Fruit fly (Drosophila melanogaster) whole organism, prepupa: Measurements from ENCODE around the gene Nipsnap.

Source experiments
- CG32006 ChIP-seq: fragments of 200-800 bp; sonication (Bioruptor generic); optimal IDR thresholded peaks from 3 replicates; lab custom pipeline; 2017; ENCODE audit warnings: missing biosample characterization, mild to moderate bottlenecking, missing genetic modification characterization
- CG34406 ChIP-seq: fragments of 200-800 bp; sonication (Bioruptor generic); optimal IDR thresholded peaks from 3 replicates; lab custom pipeline; 2016; ENCODE audit warnings: missing biosample characterization, missing genetic modification characterization
- CG4318 ChIP-seq: fragments of 200-800 bp; sonication (Bioruptor generic); optimal IDR thresholded peaks from 3 replicates; lab custom pipeline; 2017; ENCODE audit warnings: missing biosample characterization, mild to moderate bottlenecking, missing genetic modification characterization
- CG6854 ChIP-seq: fragments of 200-800 bp; sonication (Bioruptor generic); optimal IDR thresholded peaks from 2 replicates; lab custom pipeline; 2017; ENCODE audit warnings: missing biosample characterization, mild to moderate bottlenecking, missing genetic modification characterization
- Ets96B ChIP-seq: fragments of 200-800 bp; optimal IDR thresholded peaks from 2 replicates; lab custom pipeline; 2019; ENCODE audit warnings: missing biosample characterization, mild to moderate bottlenecking, missing genetic modification characterization, moderate library complexity
- Gug ChIP-seq: fragments of 200-800 bp; sonication (Bioruptor generic); IDR thresholded peaks from 2 replicates; pipeline ENCODE4 v1.3.6; 2022; ENCODE audit warnings: missing biosample characterization, missing genetic modification characterization
- Sox102F ChIP-seq: fragments of 200-800 bp; sonication (Bioruptor generic); optimal IDR thresholded peaks from 2 replicates; lab custom pipeline; 2016; ENCODE audit warnings: missing biosample characterization, mild to moderate bottlenecking, missing genetic modification characterization
- topi ChIP-seq: fragments of 200-800 bp; sonication (Bioruptor generic); optimal IDR thresholded peaks from 3 replicates; lab custom pipeline; 2016; ENCODE audit warnings: missing biosample characterization, missing genetic modification characterization

DNA sequence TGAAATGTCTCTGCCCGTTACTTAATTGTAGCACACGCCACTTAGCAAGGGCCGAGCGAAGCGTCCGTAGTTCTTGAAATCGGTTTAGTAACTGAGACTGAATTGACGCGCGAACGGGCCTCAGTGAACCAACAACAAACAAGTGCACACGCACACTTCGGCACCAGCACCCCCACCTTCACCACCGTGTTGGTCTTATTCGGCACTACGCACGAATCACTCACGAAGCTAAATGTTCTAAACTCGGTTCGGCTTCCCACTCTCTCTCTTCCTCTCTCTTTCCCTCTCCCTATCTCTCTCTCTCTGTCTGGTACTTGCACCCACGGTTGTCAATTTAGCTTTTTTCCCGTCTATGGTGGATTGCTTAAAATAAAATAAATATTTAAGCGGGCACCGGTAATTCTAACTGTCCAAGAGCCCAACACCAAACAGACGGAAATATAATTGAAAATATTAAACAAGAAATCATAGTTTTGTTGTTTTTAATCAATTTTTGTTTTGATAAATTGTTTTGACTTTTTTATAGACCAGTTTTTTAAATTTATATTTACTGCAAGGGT is 18.1 kb upstream of the Nipsnap start, which contains the start of gene Tob:
- TF ChIP-seq Ets96B (peak; percentile 9), topi (GFP tag; lab: Kevin White, UChicago) (peak; percentile 48), CG34406 (GFP tag; lab: Kevin White, UChicago) (peak; percentile 20), CG6854 (GFP tag; lab: Kevin White, UChicago) (peak; percentile 29), CG4318 (no peak), CG32006 (no peak), Sox102F (GFP tag; lab: Kevin White, UChicago) (peak; percentile 34), Gug (0 out of 2 replicates have a peak, but pooled peaks have one; percentile 30)
